Worm (Caenorhabditis elegans) whole organism, late embryonic: Measurements from ENCODE around the gene T05B4.8.

Experiments used
- F13H6.1 ChIP-seq: sonication (generic microtip); optimal IDR thresholded peaks from 2 replicates; lab custom pipeline; 2016; ENCODE audit warnings: missing genetic modification characterization, missing compliant biosample characterization
- Y22D7AL.16 ChIP-seq: sonication (generic microtip); optimal IDR thresholded peaks from 2 replicates; lab custom pipeline; 2016; ENCODE audit warnings: missing genetic modification characterization, missing compliant biosample characterization
- ama-1 ChIP-seq: fragments of 150-350 bp; optimal IDR thresholded peaks from 2 replicates; lab custom pipeline; 2014
- dmd-4 ChIP-seq: sonication (generic microtip); optimal IDR thresholded peaks from 2 replicates; lab custom pipeline; 2016; ENCODE audit warnings: borderline replicate concordance, missing genetic modification characterization, missing compliant biosample characterization
- hlh-6 ChIP-seq: sonication (generic microtip); optimal IDR thresholded peaks from 2 replicates; lab custom pipeline; 2016; ENCODE audit warnings: missing genotype, missing genetic modification characterization, missing compliant biosample characterization
- nfya-1 ChIP-seq: sonication (generic microtip); optimal IDR thresholded peaks from 2 replicates; lab custom pipeline; 2017; ENCODE audit warnings: missing genetic modification characterization, mild to moderate bottlenecking, missing compliant biosample characterization, antibody characterized with exemption, moderate library complexity
- nhr-11 ChIP-seq: fragments of 150-350 bp; optimal IDR thresholded peaks from 2 replicates; lab custom pipeline; 2014; ENCODE audit warnings: missing biosample characterization, missing genetic modification characterization
- nhr-232 ChIP-seq: sonication (generic microtip); optimal IDR thresholded peaks from 2 replicates; lab custom pipeline; 2016; ENCODE audit warnings: missing genetic modification characterization, missing compliant biosample characterization
- pha-4 ChIP-seq: fragments of 150-350 bp; optimal IDR thresholded peaks from 2 replicates; lab custom pipeline; 2018; ENCODE audit warnings: missing biosample characterization, missing genetic modification reagents, missing genetic modification characterization
- pqm-1 ChIP-seq: sonication (generic microtip); optimal IDR thresholded peaks from 2 replicates; lab custom pipeline; 2016; ENCODE audit warnings: missing genetic modification characterization, missing compliant biosample characterization

DNA sequence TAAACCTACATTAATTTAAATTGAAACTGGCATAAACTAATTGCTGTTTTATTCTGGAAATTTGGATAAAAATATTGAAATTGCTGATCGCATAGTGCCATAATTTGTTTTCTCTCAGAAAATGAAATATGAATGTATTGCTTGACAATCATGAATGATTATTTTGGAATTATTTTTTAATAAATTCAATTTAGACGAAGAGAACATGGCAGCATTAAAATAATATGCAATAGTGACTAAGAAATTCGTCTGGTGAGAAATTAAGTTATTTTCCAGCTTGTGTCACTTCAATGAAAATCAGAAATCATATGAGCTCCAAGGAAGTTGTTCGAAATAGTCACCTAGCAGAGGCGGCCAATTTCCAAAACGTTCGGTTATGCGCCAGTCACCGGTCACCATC, 1.3 kb downstream of the T05B4.8 start, which contains the start of gene srw-133:
- TF ChIP-seq nhr-11 (tag; lab: Kevin White, UChicago): no peak
- no peak for TF ChIP-seq ama-1
- no peak for TF ChIP-seq pha-4 (tag; lab: Kevin White, UChicago)
- no peak for TF ChIP-seq pqm-1 (tag; lab: Kevin White, UChicago)
- TF ChIP-seq Y22D7AL.16: no peak
- TF ChIP-seq F13H6.1 (tag; lab: Kevin White, UChicago): no peak
- no peak for TF ChIP-seq dmd-4 (tag; lab: Kevin White, UChicago)
- no peak for TF ChIP-seq hlh-6 (tag; lab: Kevin White, UChicago)
- no peak for TF ChIP-seq nfya-1
- no peak for TF ChIP-seq nhr-232
